Fruit fly (Drosophila melanogaster): ENCODE measurements around the gene Nup153.

DNA sequence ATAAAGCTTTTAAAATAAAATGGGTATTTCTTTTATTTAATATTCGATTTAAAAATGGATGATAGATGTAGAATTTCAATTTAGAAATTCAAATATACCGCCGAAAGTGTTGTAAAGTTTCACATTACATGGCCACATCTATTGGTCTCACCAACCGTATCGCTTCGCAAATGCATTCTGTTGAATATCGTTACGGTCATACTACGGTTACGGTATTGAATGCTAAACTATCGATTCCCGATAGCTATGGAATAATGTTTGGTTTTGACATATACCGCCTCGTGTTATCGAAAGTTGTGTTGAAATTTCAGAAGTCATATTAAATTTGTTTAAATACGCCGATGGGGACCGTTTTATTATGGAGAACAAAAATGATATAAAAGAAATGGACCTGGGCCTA lies 52.1 kb downstream of the Nup153 start, which contains the start of the genes CG32573 and CG42512:
- TF ChIP-seq h (optimal IDR thresholded peaks at IDR 0.05) (no peak), insv (optimal IDR thresholded peaks at IDR 0.05) (no peak), Myc (optimal IDR thresholded peaks at IDR 0.05) (no peak), psq (optimal IDR thresholded peaks at IDR 0.05) (no peak), Sin3A (optimal IDR thresholded peaks at IDR 0.05) (no peak), ttk (optimal IDR thresholded peaks at IDR 0.05) (no peak)
